Fruit fly (Drosophila melanogaster): Measurements from ENCODE around the gene BTBD9.

Gene BTBD9

dm6 chrX:10762959-10763883 is 5.1 kb upstream of the BTBD9 start:
- TF ChIP-seq psq (optimal IDR thresholded peaks at IDR 0.05) (no peak), pan (optimal IDR thresholded peaks at IDR 0.05) (no peak), usp (GFP tag; optimal IDR thresholded peaks at IDR 0.05) (no peak), EcR (GFP tag; optimal IDR thresholded peaks at IDR 0.05) (no peak), CG8478 (optimal IDR thresholded peaks at IDR 0.05) (no peak), Dll (optimal IDR thresholded peaks at IDR 0.05) (no peak)

dm6 chrX:10764206-10764605 is 4.1 kb upstream of the BTBD9 start, which contains the start of gene Tango5:
Tango5 (minus strand) TSS chrX:10764413.
- no peak for TF ChIP-seq CG8478 (optimal IDR thresholded peaks at IDR 0.05)
- no peak for TF ChIP-seq usp (GFP tag; optimal IDR thresholded peaks at IDR 0.05)
- no peak for TF ChIP-seq EcR (GFP tag; optimal IDR thresholded peaks at IDR 0.05)
- no peak for TF ChIP-seq Dll (optimal IDR thresholded peaks at IDR 0.05)
- no peak for TF ChIP-seq psq (optimal IDR thresholded peaks at IDR 0.05)
- no peak for TF ChIP-seq pan (optimal IDR thresholded peaks at IDR 0.05)

DNA sequence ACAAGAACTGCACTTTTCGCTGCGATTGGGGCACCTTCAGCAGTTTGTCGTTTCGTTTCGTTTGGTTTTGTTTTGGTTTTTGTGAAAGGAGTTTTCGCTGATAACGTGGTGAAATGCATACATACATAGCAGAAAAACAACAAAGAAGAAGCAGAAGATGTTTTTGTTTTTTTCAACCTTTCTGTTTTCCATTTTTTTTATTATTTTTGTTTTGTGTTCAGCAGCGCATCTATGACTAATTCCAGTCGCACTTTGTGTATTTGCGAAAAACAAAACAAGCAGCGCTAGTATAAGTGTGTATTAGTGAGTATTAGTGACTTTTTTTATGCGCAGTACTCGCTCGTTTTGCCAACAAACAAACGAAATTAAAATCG is 1.4 kb upstream of the BTBD9 start:
- TF ChIP-seq usp (GFP tag; optimal IDR thresholded peaks at IDR 0.05) (no peak), EcR (GFP tag; optimal IDR thresholded peaks at IDR 0.05) (no peak), pan (optimal IDR thresholded peaks at IDR 0.05) (no peak), psq (optimal IDR thresholded peaks at IDR 0.05) (no peak), Dll (optimal IDR thresholded peaks at IDR 0.05) (no peak), CG8478 (optimal IDR thresholded peaks at IDR 0.05) (no peak)

dm6 chrX:10767350-10768005 is 859 bp upstream of the BTBD9 start:
- peak; percentile 61 for TF ChIP-seq CG8478 (optimal IDR thresholded peaks at IDR 0.05)
- no peak for TF ChIP-seq psq (optimal IDR thresholded peaks at IDR 0.05)
- no peak for TF ChIP-seq EcR (GFP tag; optimal IDR thresholded peaks at IDR 0.05)

DNA sequence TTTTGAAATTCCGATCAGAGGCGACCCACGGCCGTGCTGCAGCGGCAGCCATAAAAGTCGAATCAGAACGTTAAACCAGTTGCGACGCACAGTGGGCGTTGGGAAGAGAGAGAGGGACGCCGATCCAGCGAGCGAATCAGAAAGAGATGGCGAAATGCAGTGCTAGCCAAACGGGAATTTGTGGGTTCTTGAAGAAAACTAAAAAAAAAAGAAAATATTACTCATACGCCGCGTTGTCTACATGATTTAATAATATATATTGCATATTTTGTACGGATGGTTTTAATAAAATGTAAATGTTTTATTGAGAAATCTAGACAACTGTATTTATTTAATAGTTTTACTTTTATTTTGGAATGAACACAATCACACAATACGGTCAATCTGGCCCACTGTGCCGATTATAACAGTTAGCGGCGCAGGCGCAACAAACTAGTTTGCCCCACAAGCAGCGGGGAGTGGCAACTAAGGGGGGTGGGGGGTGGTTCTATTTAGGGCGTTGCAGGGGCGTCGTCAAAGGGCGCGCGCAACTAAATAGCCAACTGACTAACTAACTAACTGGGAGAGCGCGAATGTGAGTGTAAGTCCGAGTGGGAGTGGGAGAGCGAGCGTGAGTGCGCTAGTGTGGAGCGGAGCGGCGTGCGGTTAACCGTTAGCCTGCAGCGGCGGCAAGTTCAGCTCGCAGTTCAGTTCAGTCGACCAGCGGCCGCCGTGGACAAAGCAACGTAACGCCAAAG is 3.7 kb downstream of the BTBD9 start, which contains the start of gene CG15211:
CG15211 (plus strand) TSS at position 686 of the 737 bp plus-strand sequence.
- TF ChIP-seq pan (optimal IDR thresholded peaks at IDR 0.05) (no peak), EcR (GFP tag; optimal IDR thresholded peaks at IDR 0.05) (no peak), Dll (optimal IDR thresholded peaks at IDR 0.05) (no peak), CG8478 (optimal IDR thresholded peaks at IDR 0.05) (no peak), psq (optimal IDR thresholded peaks at IDR 0.05) (no peak), usp (GFP tag; optimal IDR thresholded peaks at IDR 0.05) (no peak)

- TF ChIP-seq EcR (GFP tag; optimal IDR thresholded peaks at IDR 0.05), result no peak
- TF ChIP-seq Dll (optimal IDR thresholded peaks at IDR 0.05), result no peak
- TF ChIP-seq CG8478 (optimal IDR thresholded peaks at IDR 0.05), result no peak
- TF ChIP-seq psq (optimal IDR thresholded peaks at IDR 0.05), result no peak
- no peak for TF ChIP-seq pan (optimal IDR thresholded peaks at IDR 0.05)
- TF ChIP-seq usp (GFP tag; optimal IDR thresholded peaks at IDR 0.05), result no peak
Observed at dm6 chrX:10772634-10773033, 4.3 kb downstream of the BTBD9 start.

DNA sequence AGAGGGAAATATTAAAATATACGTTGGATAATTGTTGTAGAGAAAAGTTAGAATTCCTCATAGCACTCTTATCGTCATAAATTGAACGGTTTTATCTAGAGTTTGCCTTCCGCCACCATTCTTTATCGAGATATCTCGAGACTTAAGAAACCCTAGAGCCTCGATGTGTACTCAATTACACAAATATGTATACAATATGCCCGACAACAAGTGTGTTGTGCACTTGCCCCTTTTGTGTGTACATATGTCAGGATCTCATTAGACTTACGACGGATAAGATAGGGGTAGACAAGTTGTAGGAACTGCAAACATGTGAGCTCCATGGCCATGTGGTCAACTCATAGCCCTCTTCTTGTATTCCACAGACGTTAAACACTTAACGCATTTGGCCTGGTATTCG is 5.2 kb downstream of the BTBD9 start:
- TF ChIP-seq Dll (optimal IDR thresholded peaks at IDR 0.05) (no peak), CG8478 (optimal IDR thresholded peaks at IDR 0.05) (no peak), psq (optimal IDR thresholded peaks at IDR 0.05) (no peak), pan (optimal IDR thresholded peaks at IDR 0.05) (no peak), usp (GFP tag; optimal IDR thresholded peaks at IDR 0.05) (no peak), EcR (GFP tag; optimal IDR thresholded peaks at IDR 0.05) (no peak)

DNA sequence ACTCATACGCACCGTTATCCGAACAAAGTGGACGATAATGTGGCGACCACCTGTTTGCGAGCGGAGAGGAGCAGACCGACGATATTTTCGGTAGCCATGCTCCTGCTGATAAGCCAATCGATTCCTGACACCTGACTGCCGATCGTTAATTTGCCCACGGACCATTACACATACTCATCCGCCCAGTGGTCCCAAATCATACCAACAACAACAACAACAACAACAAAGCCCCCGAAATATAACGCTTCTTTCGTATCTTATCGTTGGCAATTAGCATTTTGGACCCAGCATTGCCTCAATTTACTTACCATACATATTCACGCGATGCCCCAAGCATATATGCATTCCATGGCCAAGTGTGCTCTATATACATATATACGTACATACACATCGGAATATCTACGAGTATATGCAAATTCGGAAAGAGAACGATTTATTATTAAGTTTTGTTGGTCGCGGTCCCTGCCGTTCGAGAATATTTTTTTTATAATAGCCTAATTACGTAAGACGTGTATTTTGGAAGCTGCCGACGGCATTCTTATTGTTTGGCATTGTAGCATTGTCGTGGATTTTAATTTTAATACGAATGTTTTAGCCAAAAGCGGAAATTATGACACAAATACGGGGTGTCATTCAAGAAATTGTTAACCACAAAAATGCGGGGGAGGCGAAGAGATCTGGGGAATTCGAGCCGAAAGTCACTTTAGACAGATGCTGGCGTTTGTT is 6.8 kb downstream of the BTBD9 start:
- TF ChIP-seq CG8478 (optimal IDR thresholded peaks at IDR 0.05), result no peak
- TF ChIP-seq pan (optimal IDR thresholded peaks at IDR 0.05), result no peak
- no peak for TF ChIP-seq EcR (GFP tag; optimal IDR thresholded peaks at IDR 0.05)
- TF ChIP-seq Dll (optimal IDR thresholded peaks at IDR 0.05), result no peak
- TF ChIP-seq psq (optimal IDR thresholded peaks at IDR 0.05), result no peak

DNA sequence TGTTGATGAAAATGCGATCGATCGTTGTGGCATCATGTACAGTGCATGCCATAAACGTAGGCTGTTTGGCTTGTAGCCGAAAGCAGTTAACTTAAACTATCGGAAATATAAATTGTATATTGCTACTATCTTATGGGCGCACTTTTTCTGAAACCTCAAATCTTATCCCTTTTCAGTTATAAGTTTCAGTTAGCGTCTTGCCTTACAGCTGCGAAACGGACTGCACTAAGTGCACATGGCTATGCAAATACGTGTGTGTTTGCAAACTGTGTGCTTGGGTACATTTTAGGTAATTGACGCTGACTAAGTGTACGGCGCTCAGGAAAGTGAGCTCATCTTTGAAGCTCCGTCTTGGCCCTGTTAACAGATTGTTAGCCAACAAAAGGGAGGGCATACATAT is 7.4 kb downstream of the BTBD9 start:
- TF ChIP-seq psq (optimal IDR thresholded peaks at IDR 0.05), result no peak
- no peak for TF ChIP-seq CG8478 (optimal IDR thresholded peaks at IDR 0.05)
- TF ChIP-seq EcR (GFP tag; optimal IDR thresholded peaks at IDR 0.05), result no peak
- TF ChIP-seq usp (GFP tag; optimal IDR thresholded peaks at IDR 0.05), result no peak
- no peak for TF ChIP-seq Dll (optimal IDR thresholded peaks at IDR 0.05)

- TF ChIP-seq CG8478 (optimal IDR thresholded peaks at IDR 0.05) (no peak), psq (optimal IDR thresholded peaks at IDR 0.05) (no peak), EcR (GFP tag; optimal IDR thresholded peaks at IDR 0.05) (no peak), pan (optimal IDR thresholded peaks at IDR 0.05) (no peak), Dll (optimal IDR thresholded peaks at IDR 0.05) (no peak)
Observed at dm6 chrX:10783374-10784064, 15.2 kb downstream of the BTBD9 start.

dm6 chrX:10784330-10784778 is 16.0 kb downstream of the BTBD9 start:
- TF ChIP-seq EcR (GFP tag; optimal IDR thresholded peaks at IDR 0.05) (no peak), pan (optimal IDR thresholded peaks at IDR 0.05) (no peak), usp (GFP tag; optimal IDR thresholded peaks at IDR 0.05) (no peak)

Measured in whole organism.